Fruit fly (Drosophila melanogaster) whole organism, embryonic: Measurements from ENCODE around the gene JMJD5.

Source experiments
- Atf-2 ChIP-seq: fragments of 200-800 bp; sonication (Bioruptor generic); optimal IDR thresholded peaks from 2 replicates; lab custom pipeline; 2016; ENCODE audit warnings: missing biosample characterization, missing genetic modification characterization
- CG10321 ChIP-seq: fragments of 200-800 bp; sonication (Bioruptor generic); IDR thresholded peaks from 2 replicates; pipeline ENCODE4 v1.3.6; 2022; ENCODE audit warnings: missing biosample characterization, missing genetic modification characterization
- CG11504 ChIP-seq: fragments of 200-800 bp; sonication (Bioruptor generic); optimal IDR thresholded peaks from 3 replicates; lab custom pipeline; 2019; ENCODE audit warnings: missing biosample characterization, mild to moderate bottlenecking, missing genetic modification characterization, moderate library complexity
- CG12299 ChIP-seq: fragments of 200-800 bp; sonication (Bioruptor generic); optimal IDR thresholded peaks from 2 replicates; lab custom pipeline; 2018; ENCODE audit warnings: missing biosample characterization, mild to moderate bottlenecking, missing genetic modification characterization
- CG13296 ChIP-seq: fragments of 200-800 bp; sonication (Bioruptor generic); optimal IDR thresholded peaks from 3 replicates; lab custom pipeline; 2018; ENCODE audit warnings: missing biosample characterization, mild to moderate bottlenecking, missing genetic modification characterization
- CG16779 ChIP-seq: fragments of 200-800 bp; sonication (Bioruptor generic); IDR thresholded peaks from 2 replicates; pipeline ENCODE4 v1.3.6; 2022; ENCODE audit warnings: missing biosample characterization, missing genetic modification characterization
- CG16813 ChIP-seq: fragments of 200-800 bp; sonication (Bioruptor generic); IDR thresholded peaks from 3 replicates; pipeline ENCODE4 v1.3.6; 2022; ENCODE audit warnings: missing biosample characterization, missing genetic modification characterization; ENCODE audit not compliant: partially characterized antibody
- CG17328 ChIP-seq: fragments of 200-800 bp; sonication (Bioruptor generic); IDR thresholded peaks from 2 replicates; pipeline ENCODE4 v1.3.6; 2022; ENCODE audit warnings: missing biosample characterization, missing genetic modification characterization
- CG17385 ChIP-seq: fragments of 200-800 bp; sonication (Bioruptor generic); optimal IDR thresholded peaks from 3 replicates; lab custom pipeline; 2018; ENCODE audit warnings: missing biosample characterization, mild to moderate bottlenecking, missing genetic modification characterization
- CG17829 ChIP-seq: fragments of 200-800 bp; optimal IDR thresholded peaks from 2 replicates; lab custom pipeline; 2019; ENCODE audit warnings: missing biosample characterization, mild to moderate bottlenecking, missing genetic modification characterization, moderate library complexity
- CG18619 ChIP-seq: fragments of 200-800 bp; sonication (Bioruptor generic); optimal IDR thresholded peaks from 3 replicates; lab custom pipeline; 2017; ENCODE audit warnings: missing biosample characterization, mild to moderate bottlenecking, missing genetic modification characterization
- CG2678 ChIP-seq: fragments of 200-800 bp; sonication (Bioruptor generic); optimal IDR thresholded peaks from 3 replicates; lab custom pipeline; 2019; ENCODE audit warnings: missing biosample characterization, mild to moderate bottlenecking, missing genetic modification characterization, moderate library complexity
- CG2875 ChIP-seq: fragments of 200-800 bp; sonication (Bioruptor generic); optimal IDR thresholded peaks from 2 replicates; lab custom pipeline; 2017; ENCODE audit warnings: missing biosample characterization, mild to moderate bottlenecking, missing genetic modification characterization, missing genetic modification reagents
- CG32532 ChIP-seq: fragments of 200-800 bp; sonication (Bioruptor generic); IDR thresholded peaks from 2 replicates; pipeline ENCODE4 v1.3.6; 2022; ENCODE audit warnings: missing biosample characterization, missing genetic modification characterization
- CG32772 ChIP-seq: fragments of 200-800 bp; sonication (Bioruptor generic); IDR thresholded peaks from 2 replicates; pipeline ENCODE4 v1.3.6; 2022; ENCODE audit warnings: missing biosample characterization, missing genetic modification characterization
- CG6654 ChIP-seq: fragments of 200-800 bp; sonication (Bioruptor generic); optimal IDR thresholded peaks from 2 replicates; lab custom pipeline; 2017; ENCODE audit warnings: missing biosample characterization, mild to moderate bottlenecking, missing genetic modification characterization
- CG6689 ChIP-seq: fragments of 200-800 bp; sonication (Bioruptor generic); IDR thresholded peaks from 2 replicates; pipeline ENCODE4 v1.3.6; 2022; ENCODE audit warnings: missing biosample characterization, missing genetic modification characterization
- CG7556 ChIP-seq: fragments of 200-800 bp; sonication (Bioruptor generic); optimal IDR thresholded peaks from 2 replicates; lab custom pipeline; 2017; ENCODE audit warnings: missing biosample characterization, mild to moderate bottlenecking, missing genetic modification characterization
- CG7839 ChIP-seq: fragments of 200-800 bp; sonication (Bioruptor generic); optimal IDR thresholded peaks from 3 replicates; lab custom pipeline; 2018; ENCODE audit warnings: missing biosample characterization, mild to moderate bottlenecking, missing genetic modification characterization, moderate library complexity
- Camta ChIP-seq: fragments of 200-800 bp; sonication (Bioruptor generic); optimal IDR thresholded peaks from 2 replicates; lab custom pipeline; 2016; ENCODE audit warnings: missing biosample characterization, missing genetic modification characterization
- Chrac-16 ChIP-seq: fragments of 200-800 bp; sonication (Bioruptor generic); optimal IDR thresholded peaks from 3 replicates; lab custom pipeline; 2016; ENCODE audit warnings: missing biosample characterization, missing genetic modification characterization
- Eip74EF ChIP-seq, 2 experiments: fragments of 200-800 bp in 1 of 2; fragments of >200 bp in 1 of 2; sonication (Bioruptor generic) in 1 of 2; optimal IDR thresholded peaks; 2 replicates each; lab custom pipeline; 2017 to 2019; ENCODE audit warnings: missing biosample characterization in 2 of 2, missing genetic modification characterization in 2 of 2, mild to moderate bottlenecking in 1 of 2, moderate library complexity in 1 of 2
- Fer3 ChIP-seq: fragments of 200-800 bp; sonication (Bioruptor generic); optimal IDR thresholded peaks from 2 replicates; lab custom pipeline; 2018; ENCODE audit warnings: missing biosample characterization, mild to moderate bottlenecking, missing genetic modification characterization, moderate library complexity
- HLH4C ChIP-seq: fragments of 200-800 bp; sonication (Bioruptor generic); IDR thresholded peaks from 3 replicates; pipeline ENCODE4 v1.3.6; 2022; ENCODE audit warnings: missing biosample characterization, missing genetic modification characterization; ENCODE audit not compliant: partially characterized antibody
- Hr78 ChIP-seq, 2 experiments: fragments of 200-800 bp in 1 of 2; fragments of >200 bp in 1 of 2; sonication (Bioruptor generic) in 1 of 2; optimal IDR thresholded peaks; 2 replicates each; lab custom pipeline; 2017 to 2019; ENCODE audit warnings: missing biosample characterization in 2 of 2, missing genetic modification characterization in 2 of 2, mild to moderate bottlenecking in 1 of 2, moderate library complexity in 1 of 2
- Med ChIP-seq: fragments of 200-800 bp; sonication (Bioruptor generic); peaks from one replicate; lab custom pipeline; 2016; ENCODE audit warnings: missing biosample characterization, missing genetic modification characterization, mild to moderate bottlenecking, inconsistent platforms, moderate library complexity
- Neu2 ChIP-seq: fragments of 200-800 bp; sonication (Bioruptor generic); optimal IDR thresholded peaks from 3 replicates; lab custom pipeline; 2016; ENCODE audit warnings: missing biosample characterization, missing genetic modification characterization, borderline replicate concordance
- Pdp1 ChIP-seq, 2 experiments: fragments of 200-800 bp; sonication (Bioruptor generic); optimal IDR thresholded peaks; 3 replicates each; lab custom pipeline; 2016; ENCODE audit warnings: missing biosample characterization in 2 of 2, missing genetic modification characterization in 2 of 2, mild to moderate bottlenecking in 1 of 2, moderate library complexity in 1 of 2
- az2 ChIP-seq: fragments of 200-800 bp; sonication (Bioruptor generic); optimal IDR thresholded peaks from 3 replicates; lab custom pipeline; 2016; ENCODE audit warnings: missing biosample characterization, missing genetic modification characterization
- bcd ChIP-seq: fragments of 200-800 bp; sonication (Bioruptor generic); optimal IDR thresholded peaks from 2 replicates; lab custom pipeline; 2017; ENCODE audit warnings: missing biosample characterization, mild to moderate bottlenecking, missing genetic modification characterization
- crol ChIP-seq: fragments of 200-800 bp; sonication (Bioruptor generic); IDR thresholded peaks from 2 replicates; pipeline ENCODE4 v1.3.6; 2022; ENCODE audit warnings: missing biosample characterization, missing genetic modification characterization
- dpn ChIP-seq, 2 experiments: fragments of 200-800 bp; sonication (Bioruptor generic); optimal IDR thresholded peaks; 3 replicates each; lab custom pipeline; 2016; ENCODE audit warnings: missing biosample characterization in 2 of 2, missing genetic modification characterization in 2 of 2
- eyg ChIP-seq: fragments of 200-800 bp; sonication (Bioruptor generic); optimal IDR thresholded peaks from 3 replicates; lab custom pipeline; 2016; ENCODE audit warnings: missing biosample characterization, missing genetic modification characterization
- fd96Cb ChIP-seq: fragments of 200-800 bp; sonication (Bioruptor generic); optimal IDR thresholded peaks from 2 replicates; lab custom pipeline; 2018; ENCODE audit warnings: missing biosample characterization, mild to moderate bottlenecking, missing genetic modification characterization, moderate library complexity
- insv ChIP-seq, 2 experiments: fragments of 200-800 bp; sonication (Bioruptor generic); optimal IDR thresholded peaks; 3 replicates each; lab custom pipeline; 2016 to 2018; ENCODE audit warnings: missing biosample characterization in 2 of 2, missing genetic modification characterization in 2 of 2
- inv ChIP-seq: fragments of 200-800 bp; sonication (Bioruptor generic); IDR thresholded peaks from 2 replicates; pipeline ENCODE4 v1.3.6; 2022; ENCODE audit warnings: missing biosample characterization, missing genetic modification characterization; ENCODE audit not compliant: partially characterized antibody
- knrl ChIP-seq: fragments of 200-800 bp; sonication (Bioruptor generic); IDR thresholded peaks from 3 replicates; pipeline ENCODE4 v1.3.6; 2022; ENCODE audit warnings: missing biosample characterization, missing genetic modification characterization; ENCODE audit not compliant: partially characterized antibody
- lmd ChIP-seq: fragments of 200-800 bp; sonication (Bioruptor generic); IDR thresholded peaks from 2 replicates; pipeline ENCODE4 v1.3.6; 2022; ENCODE audit warnings: missing biosample characterization, missing genetic modification characterization
- nau ChIP-seq: fragments of 200-800 bp; sonication (Bioruptor generic); optimal IDR thresholded peaks from 3 replicates; lab custom pipeline; 2017; ENCODE audit warnings: missing biosample characterization, mild to moderate bottlenecking, missing genetic modification characterization, missing genetic modification reagents
- pho ChIP-seq: fragments of 200-800 bp; sonication (Bioruptor generic); optimal IDR thresholded peaks from 2 replicates; lab custom pipeline; 2016; ENCODE audit warnings: missing biosample characterization, missing genetic modification characterization
- rib ChIP-seq: fragments of 200-800 bp; sonication (Bioruptor generic); IDR thresholded peaks from 2 replicates; pipeline ENCODE4 v1.3.6; 2022; ENCODE audit warnings: missing biosample characterization, missing genetic modification characterization
- scrt ChIP-seq: fragments of 200-800 bp; sonication (Bioruptor generic); optimal IDR thresholded peaks from 2 replicates; lab custom pipeline; 2018; ENCODE audit warnings: missing biosample characterization, mild to moderate bottlenecking, missing genetic modification characterization, moderate library complexity
- so ChIP-seq: fragments of 200-800 bp; sonication (Bioruptor generic); IDR thresholded peaks from 3 replicates; pipeline ENCODE4 v1.3.6; 2022; ENCODE audit warnings: missing biosample characterization, missing genetic modification characterization
- tup ChIP-seq: fragments of 200-800 bp; sonication (Bioruptor generic); optimal IDR thresholded peaks from 2 replicates; lab custom pipeline; 2016; ENCODE audit warnings: missing biosample characterization, mild to moderate bottlenecking, missing genetic modification characterization, moderate library complexity
- twi ChIP-seq: fragments of 200-800 bp; optimal IDR thresholded peaks from 2 replicates; lab custom pipeline; 2019; ENCODE audit warnings: missing biosample characterization, mild to moderate bottlenecking, missing genetic modification characterization, moderate library complexity
- tx ChIP-seq: fragments of 200-800 bp; sonication (Bioruptor generic); optimal IDR thresholded peaks from 2 replicates; lab custom pipeline; 2016; ENCODE audit warnings: missing biosample characterization, missing genetic modification characterization
- unc-4 ChIP-seq: fragments of 200-800 bp; sonication (Bioruptor generic); IDR thresholded peaks from 2 replicates; pipeline ENCODE4 v1.3.6; 2022; ENCODE audit warnings: missing biosample characterization, missing genetic modification characterization; ENCODE audit not compliant: partially characterized antibody
- yki ChIP-seq: fragments of >200 bp; optimal IDR thresholded peaks from 3 replicates; lab custom pipeline; 2018

The JMJD5 gene

dm6 chr3L:882236-882891, 41.2 kb upstream of the JMJD5 start (continued):
- TF ChIP-seq CG7839 (tag; lab: Kevin White, UChicago) (peak; percentile 58), CG32772 (GFP tag; lab: Robert Waterston, UW) (peak; percentile 7; the same call in 1 of the 2 replicates), Med (GFP tag; lab: Kevin White, UChicago) (no peak), az2 (GFP tag; lab: Kevin White, UChicago) (no peak), CG2875 (no peak), scrt (GFP tag; lab: Kevin White, UChicago) (peak; percentile 71), CG7556 (peak; percentile 38), bcd (peak; percentile 20), CG17328 (GFP tag; lab: Robert Waterston, UW) (no peak), Atf-2 (GFP tag; lab: Kevin White, UChicago) (no peak), Pdp1 (GFP tag; optimal IDR thresholded peaks at IDR 0.05; lab: Kevin White, UChicago) (peak in 1 of 2 experiments; percentile 81), twi (tag; lab: Kevin White, UChicago) (no peak), rib (GFP tag; lab: Robert Waterston, UW) (no peak), insv (GFP tag; optimal IDR thresholded peaks at IDR 0.05; lab: Kevin White, UChicago) (no peak), so (GFP tag; lab: Robert Waterston, UW) (no peak), CG17829 (tag; lab: Kevin White, UChicago) (peak; percentile 11), Camta (GFP tag; lab: Kevin White, UChicago) (no peak), CG11504 (tag; lab: Kevin White, UChicago) (peak; percentile 59), unc-4 (GFP tag; lab: Robert Waterston, UW) (no peak), fd96Cb (peak; percentile 26), Eip74EF (GFP tag; optimal IDR thresholded peaks at IDR 0.05; lab: Kevin White, UChicago) (no peak), CG12299 (peak; percentile 3), CG6689 (GFP tag; lab: Robert Waterston, UW) (0 out of 2 replicates have a peak, but pooled peaks have one; percentile 30), CG18619 (no peak), CG32532 (GFP tag; lab: Robert Waterston, UW) (0 out of 2 replicates have a peak, but pooled peaks have one; percentile 8), lmd (GFP tag; lab: Robert Waterston, UW) (peak; percentile 32; the same call in 1 of the 2 replicates), CG16779 (GFP tag; lab: Robert Waterston, UW) (no peak), Neu2 (no peak), Fer3 (peak; percentile 33), Chrac-16 (GFP tag; lab: Kevin White, UChicago) (no peak), CG6654 (GFP tag; lab: Kevin White, UChicago) (peak; percentile 15), CG10321 (no peak), CG2678 (tag; lab: Kevin White, UChicago) (peak; percentile 70), tup (GFP tag; lab: Kevin White, UChicago) (no peak), tx (no peak), HLH4C (GFP tag; lab: Robert Waterston, UW) (no peak), CG13296 (GFP tag; lab: Kevin White, UChicago) (no peak)
- TF ChIP-seq, all 482 proteins: peak for 60

- TF ChIP-seq dpn (GFP tag; optimal IDR thresholded peaks at IDR 0.05; lab: Kevin White, UChicago) (no peak), crol (peak; percentile 61; the same call in 1 of the 2 replicates), Med (GFP tag; lab: Kevin White, UChicago) (peak; percentile 78), CG17385 (GFP tag; lab: Kevin White, UChicago) (peak; percentile 16), CG16813 (no peak), pho (GFP tag; lab: Kevin White, UChicago) (no peak), Hr78 (GFP tag; optimal IDR thresholded peaks at IDR 0.05; lab: Kevin White, UChicago) (no peak), knrl (GFP tag; lab: Robert Waterston, UW) (0 out of 3 replicates have a peak, but pooled peaks have one; percentile 17), eyg (GFP tag; lab: Kevin White, UChicago) (no peak), yki (lab: Kevin White, UChicago) (peak; percentile 26), nau (GFP tag; lab: Kevin White, UChicago) (peak; percentile 49), CG32772 (GFP tag; lab: Robert Waterston, UW) (no peak), inv (GFP tag; lab: Robert Waterston, UW) (0 out of 2 replicates have a peak, but pooled peaks have one; percentile 9)
These were observed 40.5 kb upstream of the JMJD5 start, which contains the start of gene CG13907 for dm6 chr3L:881496-882235. CG13907 (minus strand) TSS chr3L:882013.
